Fruit fly (Drosophila melanogaster) whole organism, embryonic: Measurements from ENCODE around the gene CG34429.

Experiments used
- ATbp ChIP-seq: fragments of 200-800 bp; sonication (Bioruptor generic); optimal IDR thresholded peaks from 2 replicates; lab custom pipeline; 2017; ENCODE audit warnings: missing biosample characterization, mild to moderate bottlenecking, missing genetic modification characterization, missing genetic modification reagents
- Ada2b ChIP-seq: fragments of 200-800 bp; sonication (Bioruptor generic); IDR thresholded peaks from 2 replicates; pipeline ENCODE4 v1.3.6; 2022; ENCODE audit warnings: missing biosample characterization, missing genetic modification characterization
- Aef1 ChIP-seq: fragments of 200-800 bp; sonication (Bioruptor generic); IDR thresholded peaks from 3 replicates; pipeline ENCODE4 v1.3.6; 2022; ENCODE audit warnings: missing biosample characterization, missing genetic modification characterization
- CG10565 ChIP-seq: fragments of 200-800 bp; sonication (Bioruptor generic); optimal IDR thresholded peaks from 3 replicates; lab custom pipeline; 2016; ENCODE audit warnings: missing biosample characterization, mild to moderate bottlenecking, missing genetic modification characterization
- CG10959 ChIP-seq: fragments of 200-800 bp; sonication (Bioruptor generic); IDR thresholded peaks from 2 replicates; pipeline ENCODE4 v1.3.6; 2022; ENCODE audit warnings: missing biosample characterization, missing genetic modification characterization
- CG10979 ChIP-seq: fragments of 200-800 bp; sonication (Bioruptor generic); optimal IDR thresholded peaks from 2 replicates; lab custom pipeline; 2018; ENCODE audit warnings: missing biosample characterization, mild to moderate bottlenecking, missing genetic modification characterization, moderate library complexity
- CG12219 ChIP-seq: fragments of 200-800 bp; sonication (Bioruptor generic); optimal IDR thresholded peaks from 3 replicates; lab custom pipeline; 2018; ENCODE audit warnings: missing biosample characterization, mild to moderate bottlenecking, missing genetic modification characterization
- CG1233 ChIP-seq: fragments of 200-800 bp; sonication (Bioruptor generic); optimal IDR thresholded peaks from 4 replicates; lab custom pipeline; 2018; ENCODE audit warnings: missing biosample characterization, mild to moderate bottlenecking, missing genetic modification characterization
- CG12942 ChIP-seq: fragments of 200-800 bp; sonication (Bioruptor generic); optimal IDR thresholded peaks from 3 replicates; lab custom pipeline; 2016; ENCODE audit warnings: missing biosample characterization, missing genetic modification characterization
- CG15269 ChIP-seq: fragments of 200-800 bp; sonication (Bioruptor generic); optimal IDR thresholded peaks from 2 replicates; lab custom pipeline; 2018; ENCODE audit warnings: missing biosample characterization, mild to moderate bottlenecking, missing genetic modification characterization, moderate library complexity
- CG15601 ChIP-seq: fragments of 200-800 bp; sonication (Bioruptor generic); optimal IDR thresholded peaks from 3 replicates; lab custom pipeline; 2019; ENCODE audit warnings: missing biosample characterization, mild to moderate bottlenecking, missing genetic modification characterization, moderate library complexity
- CG17186 ChIP-seq: fragments of 200-800 bp; sonication (Bioruptor generic); optimal IDR thresholded peaks from 3 replicates; lab custom pipeline; 2017; ENCODE audit warnings: missing biosample characterization, missing genetic modification reagents, missing genetic modification characterization
- CG17912 ChIP-seq: fragments of 200-800 bp; sonication (Bioruptor generic); optimal IDR thresholded peaks from 2 replicates; lab custom pipeline; 2018; ENCODE audit warnings: missing biosample characterization, mild to moderate bottlenecking, missing genetic modification characterization
- CG2678 ChIP-seq: fragments of 200-800 bp; sonication (Bioruptor generic); optimal IDR thresholded peaks from 3 replicates; lab custom pipeline; 2019; ENCODE audit warnings: missing biosample characterization, mild to moderate bottlenecking, missing genetic modification characterization, moderate library complexity
- CG2889 ChIP-seq: fragments of 200-800 bp; sonication (Bioruptor generic); IDR thresholded peaks from 3 replicates; pipeline ENCODE4 v1.3.6; 2022; ENCODE audit warnings: missing biosample characterization, missing genetic modification characterization
- CG34376 ChIP-seq: fragments of 200-800 bp; sonication (Bioruptor generic); optimal IDR thresholded peaks from 2 replicates; lab custom pipeline; 2018; ENCODE audit warnings: missing biosample characterization, mild to moderate bottlenecking, missing genetic modification characterization
- CG34422 ChIP-seq: fragments of 200-800 bp; sonication (Bioruptor generic); IDR thresholded peaks from 3 replicates; pipeline ENCODE4 v1.3.6; 2022; ENCODE audit warnings: missing biosample characterization, missing genetic modification characterization
- CG5180 ChIP-seq: fragments of 200-800 bp; sonication (Bioruptor generic); optimal IDR thresholded peaks from 3 replicates; lab custom pipeline; 2017; ENCODE audit warnings: missing biosample characterization, missing genetic modification characterization, mild to moderate bottlenecking, moderate library complexity, missing genetic modification reagents
- Dp ChIP-seq: fragments of 200-800 bp; sonication (Bioruptor generic); optimal IDR thresholded peaks from 2 replicates; lab custom pipeline; 2018; ENCODE audit warnings: missing biosample characterization, mild to moderate bottlenecking, missing genetic modification characterization, moderate library complexity
- Elba2 ChIP-seq: fragments of 200-800 bp; sonication (Bioruptor generic); optimal IDR thresholded peaks from 3 replicates; lab custom pipeline; 2016; ENCODE audit warnings: missing biosample characterization, missing genetic modification characterization
- H15 ChIP-seq: fragments of 200-800 bp; sonication (Bioruptor generic); IDR thresholded peaks from 3 replicates; pipeline ENCODE4 v1.3.6; 2022; ENCODE audit warnings: missing biosample characterization, missing genetic modification characterization
- HLH3B ChIP-seq: fragments of 200-800 bp; sonication (Bioruptor generic); IDR thresholded peaks from 2 replicates; pipeline ENCODE4 v1.3.6; 2022; ENCODE audit warnings: missing biosample characterization, missing genetic modification characterization
- Hr39 ChIP-seq: fragments of >200 bp; optimal IDR thresholded peaks from 2 replicates; lab custom pipeline; 2017
- NC2α ChIP-seq: fragments of 200-800 bp; sonication (Bioruptor generic); optimal IDR thresholded peaks from 2 replicates; lab custom pipeline; 2016; ENCODE audit warnings: missing biosample characterization, missing genetic modification characterization
- Ptx1 ChIP-seq: fragments of 200-800 bp; sonication (Bioruptor generic); IDR thresholded peaks from 2 replicates; pipeline ENCODE4 v1.3.6; 2022; ENCODE audit warnings: missing biosample characterization, missing genetic modification characterization
- Six4 ChIP-seq: fragments of 200-800 bp; sonication (Bioruptor generic); optimal IDR thresholded peaks from 2 replicates; lab custom pipeline; 2016; ENCODE audit warnings: missing biosample characterization, missing genetic modification characterization
- Spps ChIP-seq: fragments of 200-800 bp; sonication (Bioruptor generic); optimal IDR thresholded peaks from 2 replicates; lab custom pipeline; 2018; ENCODE audit warnings: missing biosample characterization, mild to moderate bottlenecking, missing genetic modification characterization
- Usf ChIP-seq: fragments of 200-800 bp; sonication (Bioruptor generic); optimal IDR thresholded peaks from 2 replicates; lab custom pipeline; 2017; ENCODE audit warnings: missing genotype, missing biosample characterization, missing genetic modification characterization
- ab ChIP-seq: fragments of 200-800 bp; sonication (Bioruptor generic); optimal IDR thresholded peaks from 2 replicates; lab custom pipeline; 2016; ENCODE audit warnings: missing biosample characterization, missing genetic modification characterization
- bsh ChIP-seq, 2 experiments: fragments of 200-800 bp; sonication (Bioruptor generic); optimal IDR thresholded peaks; 2 replicates each; lab custom pipeline; 2017 to 2018; ENCODE audit warnings: mild to moderate bottlenecking in 2 of 2, missing biosample characterization in 2 of 2, missing genetic modification characterization in 2 of 2, moderate library complexity in 1 of 2
- cato ChIP-seq: fragments of 200-800 bp; sonication (Bioruptor generic); optimal IDR thresholded peaks from 2 replicates; lab custom pipeline; 2016; ENCODE audit warnings: missing biosample characterization, missing genetic modification characterization, borderline replicate concordance
- emc ChIP-seq: fragments of 200-800 bp; sonication (Bioruptor generic); optimal IDR thresholded peaks from 2 replicates; lab custom pipeline; 2016; ENCODE audit warnings: missing biosample characterization, missing genetic modification characterization
- fd96Cb ChIP-seq: fragments of 200-800 bp; sonication (Bioruptor generic); optimal IDR thresholded peaks from 2 replicates; lab custom pipeline; 2018; ENCODE audit warnings: missing biosample characterization, mild to moderate bottlenecking, missing genetic modification characterization, moderate library complexity
- grau ChIP-seq: fragments of 200-800 bp; optimal IDR thresholded peaks from 3 replicates; lab custom pipeline; 2019; ENCODE audit warnings: missing biosample characterization, mild to moderate bottlenecking, missing genetic modification characterization, moderate library complexity
- gsb ChIP-seq: fragments of 200-800 bp; sonication (Bioruptor generic); IDR thresholded peaks from 2 replicates; pipeline ENCODE4 v1.3.6; 2022; ENCODE audit warnings: missing biosample characterization, missing genetic modification characterization
- jumu ChIP-seq: fragments of 200-800 bp; sonication (Bioruptor generic); optimal IDR thresholded peaks from 3 replicates; lab custom pipeline; 2016; ENCODE audit warnings: missing biosample characterization, missing genetic modification characterization
- kni ChIP-seq: fragments of 200-800 bp; sonication (Bioruptor generic); optimal IDR thresholded peaks from 3 replicates; lab custom pipeline; 2017; ENCODE audit warnings: mild to moderate bottlenecking, missing biosample characterization, missing genetic modification reagents, missing genetic modification characterization
- nau ChIP-seq: fragments of 200-800 bp; sonication (Bioruptor generic); optimal IDR thresholded peaks from 3 replicates; lab custom pipeline; 2017; ENCODE audit warnings: missing biosample characterization, mild to moderate bottlenecking, missing genetic modification characterization, missing genetic modification reagents
- onecut ChIP-seq: fragments of 200-800 bp; sonication (Bioruptor generic); IDR thresholded peaks from 2 replicates; pipeline ENCODE4 v1.3.6; 2022; ENCODE audit warnings: missing biosample characterization, missing genetic modification characterization
- peb ChIP-seq: fragments of 200-800 bp; sonication (Bioruptor generic); IDR thresholded peaks from 2 replicates; pipeline ENCODE4 v1.3.6; 2022; ENCODE audit warnings: missing biosample characterization, missing genetic modification characterization
- phol ChIP-seq: fragments of 200-800 bp; sonication (Bioruptor generic); optimal IDR thresholded peaks from 3 replicates; lab custom pipeline; 2018; ENCODE audit warnings: missing biosample characterization, mild to moderate bottlenecking, missing genetic modification characterization, moderate library complexity
- shn ChIP-seq: fragments of 200-800 bp; sonication (Bioruptor generic); optimal IDR thresholded peaks from 3 replicates; lab custom pipeline; 2016; ENCODE audit warnings: missing biosample characterization, missing genetic modification characterization
- slbo ChIP-seq: fragments of 200-800 bp; sonication (Bioruptor generic); IDR thresholded peaks from 2 replicates; pipeline ENCODE4 v1.3.6; 2022; ENCODE audit warnings: missing biosample characterization, missing genetic modification characterization
- slp2 ChIP-seq: fragments of 200-800 bp; sonication (Bioruptor generic); optimal IDR thresholded peaks from 2 replicates; lab custom pipeline; 2016; ENCODE audit warnings: missing biosample characterization, missing genetic modification characterization
- sug ChIP-seq: fragments of 200-800 bp; optimal IDR thresholded peaks from 2 replicates; lab custom pipeline; 2019; ENCODE audit warnings: missing biosample characterization, mild to moderate bottlenecking, missing genetic modification characterization, moderate library complexity
- toy ChIP-seq: fragments of 200-800 bp; sonication (Bioruptor generic); IDR thresholded peaks from 2 replicates; pipeline ENCODE4 v1.3.6; 2022; ENCODE audit warnings: missing biosample characterization, missing genetic modification characterization
- yki ChIP-seq: fragments of >200 bp; optimal IDR thresholded peaks from 3 replicates; lab custom pipeline; 2018
- zfh1 ChIP-seq: fragments of 200-800 bp; sonication (Bioruptor generic); IDR thresholded peaks from 3 replicates; pipeline ENCODE4 v1.3.6; 2022; ENCODE audit warnings: missing biosample characterization, missing genetic modification characterization
- zfh2 ChIP-seq: fragments of 200-800 bp; sonication (Bioruptor generic); optimal IDR thresholded peaks from 2 replicates; lab custom pipeline; 2016; ENCODE audit warnings: missing biosample characterization, missing genetic modification characterization

The CG34429 gene

dm6 chr3L:13019249-13019956, 43.4 kb upstream of the CG34429 start (continued):
- TF ChIP-seq CG34376 (GFP tag; lab: Kevin White, UChicago) = peak; percentile 88
- no peak for TF ChIP-seq cato (GFP tag; lab: Kevin White, UChicago)
- TF ChIP-seq emc = no peak
- TF ChIP-seq sug (tag; lab: Kevin White, UChicago) = peak; percentile 44
- TF ChIP-seq peb (GFP tag; lab: Robert Waterston, UW) = no peak
- TF ChIP-seq CG10979 (tag; lab: Kevin White, UChicago) = no peak
- TF ChIP-seq zfh1 (GFP tag; lab: Robert Waterston, UW) = 0 out of 3 replicates have a peak, but pooled peaks have one; percentile 10

DNA sequence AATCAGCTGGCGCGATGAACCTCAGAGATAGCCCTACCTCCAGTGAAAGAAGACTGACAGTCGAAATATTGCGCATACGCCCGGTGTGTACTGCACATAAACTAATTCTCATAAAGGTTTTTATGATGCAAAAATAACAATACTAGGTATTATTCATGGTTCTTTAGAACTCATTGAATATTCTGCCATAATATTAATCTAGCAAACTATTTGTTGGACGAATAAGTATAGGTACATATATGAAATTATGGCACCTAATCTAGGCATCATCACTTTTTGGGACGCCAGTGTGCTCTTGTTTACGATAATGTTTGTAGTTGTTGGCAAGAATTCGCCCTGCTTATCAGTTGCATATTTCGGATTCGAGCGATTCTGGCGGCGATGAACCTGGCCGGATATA, 41.1 kb upstream of the CG34429 start:
- peak; percentile 62 for TF ChIP-seq Ptx1 (GFP tag; lab: Robert Waterston, UW)
- no peak for TF ChIP-seq gsb (GFP tag; lab: Robert Waterston, UW)
- peak; percentile 7 for TF ChIP-seq jumu (GFP tag; lab: Kevin White, UChicago)
- no peak for TF ChIP-seq Hr39 (lab: Kevin White, UChicago)
- peak; percentile 10 for TF ChIP-seq phol (tag; lab: Kevin White, UChicago)
- TF ChIP-seq CG10565 = no peak
- TF ChIP-seq grau = peak; percentile 34
- no peak for TF ChIP-seq NC2α (GFP tag; lab: Kevin White, UChicago)
- TF ChIP-seq zfh2 (GFP tag; lab: Kevin White, UChicago) = peak; percentile 22
- no peak for TF ChIP-seq yki (lab: Kevin White, UChicago)
- TF ChIP-seq Aef1 (GFP tag; lab: Robert Waterston, UW) = peak; percentile 28; the same call in 1 of the 3 replicates
- peak; percentile 53 for TF ChIP-seq CG15269
- TF ChIP-seq Dp (GFP tag; lab: Kevin White, UChicago) = no peak
- TF ChIP-seq CG17912 = no peak
- TF ChIP-seq ab (GFP tag; lab: Kevin White, UChicago) = no peak
- TF ChIP-seq CG5180 (GFP tag; lab: Kevin White, UChicago) = peak; percentile 14
- no peak for TF ChIP-seq H15 (GFP tag; lab: Robert Waterston, UW)
- TF ChIP-seq bsh (GFP tag; optimal IDR thresholded peaks at IDR 0.05; lab: Kevin White, UChicago) = no peak
- peak; percentile 52 for TF ChIP-seq CG15601 (tag; lab: Kevin White, UChicago)
- TF ChIP-seq ATbp (GFP tag; lab: Kevin White, UChicago) = no peak
- no peak for TF ChIP-seq CG17186 (GFP tag; lab: Kevin White, UChicago)
- no peak for TF ChIP-seq peb (GFP tag; lab: Robert Waterston, UW)
- peak; percentile 5 for TF ChIP-seq CG1233 (GFP tag; lab: Kevin White, UChicago)
- TF ChIP-seq fd96Cb (tag; lab: Kevin White, UChicago) = no peak
- no peak for TF ChIP-seq Elba2 (GFP tag; lab: Kevin White, UChicago)
- TF ChIP-seq CG12219 (GFP tag; lab: Kevin White, UChicago) = peak; percentile 2
- no peak for TF ChIP-seq slp2 (GFP tag; lab: Kevin White, UChicago)
- no peak for TF ChIP-seq Six4 (GFP tag; lab: Kevin White, UChicago)
- TF ChIP-seq toy (GFP tag; lab: Robert Waterston, UW) = no peak
- peak; percentile 44; the same call in 1 of the 2 replicates for TF ChIP-seq HLH3B
- peak; percentile 56; the same call in 1 of the 3 replicates for TF ChIP-seq CG34422
- no peak for TF ChIP-seq CG10959 (GFP tag; lab: Robert Waterston, UW)
- TF ChIP-seq nau (GFP tag; lab: Kevin White, UChicago) = no peak
- 0 out of 2 replicates have a peak, but pooled peaks have one; percentile 22 for TF ChIP-seq onecut
- no peak for TF ChIP-seq kni
- TF ChIP-seq shn = no peak
- TF ChIP-seq Spps (tag; lab: Kevin White, UChicago) = no peak
- peak; percentile 40; the same call in 1 of the 2 replicates for TF ChIP-seq slbo (GFP tag; lab: Robert Waterston, UW)
- no peak for TF ChIP-seq Usf
- no peak for TF ChIP-seq CG12942
- no peak for TF ChIP-seq CG2889 (GFP tag; lab: Robert Waterston, UW)
- peak; percentile 61 for TF ChIP-seq CG2678 (tag; lab: Kevin White, UChicago)
- TF ChIP-seq Ada2b = peak; percentile 29; the same call in 1 of the 2 replicates
